Fruit fly (Drosophila melanogaster) whole organism, embryonic: ENCODE results near the gene L2HGDH.
A peak's percentile ranks its signal among the peaks of the same experiment; 100 is the strongest.

Experiments used
- Atf3 ChIP-seq: fragments of 200-800 bp; sonication (Bioruptor generic); optimal IDR thresholded peaks from 3 replicates; lab custom pipeline; 2016; ENCODE audit warnings: missing biosample characterization, missing genetic modification characterization
- CG10147 ChIP-seq: fragments of 200-800 bp; sonication (Bioruptor generic); optimal IDR thresholded peaks from 2 replicates; lab custom pipeline; 2019; ENCODE audit warnings: missing biosample characterization, mild to moderate bottlenecking, missing genetic modification characterization, moderate library complexity
- CG10209 ChIP-seq: fragments of 200-800 bp; sonication (Bioruptor generic); optimal IDR thresholded peaks from 3 replicates; lab custom pipeline; 2017; ENCODE audit warnings: missing biosample characterization, mild to moderate bottlenecking, missing genetic modification characterization, missing genetic modification reagents
- CG12769 ChIP-seq: fragments of 200-800 bp; sonication (Bioruptor generic); optimal IDR thresholded peaks from 2 replicates; lab custom pipeline; 2019; ENCODE audit warnings: missing biosample characterization, mild to moderate bottlenecking, missing genetic modification characterization, moderate library complexity
- CG13894 ChIP-seq: fragments of 200-800 bp; sonication (Bioruptor generic); optimal IDR thresholded peaks from 3 replicates; lab custom pipeline; 2018; ENCODE audit warnings: missing biosample characterization, mild to moderate bottlenecking, missing genetic modification characterization, moderate library complexity
- CG15073 ChIP-seq: fragments of 200-800 bp; sonication (Bioruptor generic); optimal IDR thresholded peaks from 2 replicates; lab custom pipeline; 2016; ENCODE audit warnings: missing biosample characterization, missing genetic modification characterization
- CG1529 ChIP-seq: fragments of 200-800 bp; sonication (Bioruptor generic); optimal IDR thresholded peaks from 3 replicates; lab custom pipeline; 2018; ENCODE audit warnings: missing biosample characterization, missing genetic modification characterization
- CG15696 ChIP-seq: fragments of 200-800 bp; sonication (Bioruptor generic); optimal IDR thresholded peaks from 2 replicates; lab custom pipeline; 2019; ENCODE audit warnings: missing biosample characterization, mild to moderate bottlenecking, missing genetic modification characterization, moderate library complexity
- CG1647 ChIP-seq: fragments of 200-800 bp; sonication (Bioruptor generic); optimal IDR thresholded peaks from 3 replicates; lab custom pipeline; 2016; ENCODE audit warnings: missing biosample characterization, missing genetic modification characterization
- CG17359 ChIP-seq: fragments of 200-800 bp; sonication (Bioruptor generic); optimal IDR thresholded peaks from 3 replicates; lab custom pipeline; 2018; ENCODE audit warnings: missing biosample characterization, mild to moderate bottlenecking, missing genetic modification characterization, moderate library complexity
- CG1792 ChIP-seq: fragments of 200-800 bp; sonication (Bioruptor generic); optimal IDR thresholded peaks from 2 replicates; lab custom pipeline; 2016; ENCODE audit warnings: missing biosample characterization, missing genetic modification characterization
- CG3847 ChIP-seq: fragments of 200-800 bp; sonication (Bioruptor generic); IDR thresholded peaks from 2 replicates; pipeline ENCODE4 v1.3.6; 2022; ENCODE audit warnings: missing biosample characterization, missing genetic modification characterization
- CG3995 ChIP-seq: fragments of 200-800 bp; sonication (Bioruptor generic); optimal IDR thresholded peaks from 3 replicates; lab custom pipeline; 2016; ENCODE audit warnings: missing biosample characterization, missing genetic modification characterization
- CG4328 ChIP-seq: fragments of 200-800 bp; sonication (Bioruptor generic); optimal IDR thresholded peaks from 3 replicates; lab custom pipeline; 2017; ENCODE audit warnings: missing biosample characterization, missing genetic modification reagents, missing genetic modification characterization
- CG4854 ChIP-seq: fragments of 200-800 bp; sonication (Bioruptor generic); optimal IDR thresholded peaks from 2 replicates; lab custom pipeline; 2016; ENCODE audit warnings: missing biosample characterization, missing genetic modification characterization, inconsistent platforms
- CG5953 ChIP-seq: fragments of 200-800 bp; sonication (Bioruptor generic); IDR thresholded peaks from 2 replicates; pipeline ENCODE4 v1.3.6; 2022; ENCODE audit warnings: missing biosample characterization, missing genetic modification characterization
- CG6175 ChIP-seq: fragments of 200-800 bp; sonication (Bioruptor generic); IDR thresholded peaks from 3 replicates; pipeline ENCODE4 v1.3.6; 2022; ENCODE audit warnings: missing biosample characterization, missing genetic modification characterization
- CG9215 ChIP-seq: fragments of 200-800 bp; sonication (Bioruptor generic); IDR thresholded peaks from 2 replicates; pipeline ENCODE4 v1.3.6; 2022; ENCODE audit warnings: missing biosample characterization, missing genetic modification characterization
- CG9727 ChIP-seq: fragments of 200-800 bp; sonication (Bioruptor generic); optimal IDR thresholded peaks from 3 replicates; lab custom pipeline; 2017; ENCODE audit warnings: missing biosample characterization, mild to moderate bottlenecking, missing genetic modification characterization
- CrebB ChIP-seq: fragments of 200-800 bp; sonication (Bioruptor generic); optimal IDR thresholded peaks from 3 replicates; lab custom pipeline; 2018; ENCODE audit warnings: missing biosample characterization, mild to moderate bottlenecking, missing genetic modification characterization
- Deaf1 ChIP-seq: fragments of 200-800 bp; optimal IDR thresholded peaks from 3 replicates; lab custom pipeline; 2019; ENCODE audit warnings: missing biosample characterization, mild to moderate bottlenecking, missing genetic modification characterization, moderate library complexity
- E2f1 ChIP-seq: fragments of 200-800 bp; sonication (Bioruptor generic); IDR thresholded peaks from 2 replicates; pipeline ENCODE4 v1.3.6; 2022; ENCODE audit warnings: missing biosample characterization, missing genetic modification characterization
- Ets65A ChIP-seq: fragments of 200-800 bp; sonication (Bioruptor generic); peaks from one replicate; lab custom pipeline; 2016; ENCODE audit warnings: missing biosample characterization, missing genetic modification characterization
- HmgZ ChIP-seq: fragments of 200-800 bp; sonication (Bioruptor generic); optimal IDR thresholded peaks from 2 replicates; lab custom pipeline; 2018; ENCODE audit warnings: missing biosample characterization, mild to moderate bottlenecking, missing genetic modification characterization
- Mes4 ChIP-seq: fragments of 200-800 bp; sonication (Bioruptor generic); optimal IDR thresholded peaks from 2 replicates; lab custom pipeline; 2016; ENCODE audit warnings: missing biosample characterization, missing genetic modification characterization
- Sry-δ ChIP-seq: fragments of 200-800 bp; sonication (Bioruptor generic); optimal IDR thresholded peaks from 2 replicates; lab custom pipeline; 2016; ENCODE audit warnings: missing biosample characterization, missing genetic modification characterization
- Taf1 ChIP-seq: fragments of 200-800 bp; sonication (Bioruptor generic); IDR thresholded peaks from 2 replicates; pipeline ENCODE4 v1.3.6; 2022; ENCODE audit warnings: missing biosample characterization, missing genetic modification characterization
- ac ChIP-seq: fragments of 200-800 bp; sonication (Bioruptor generic); optimal IDR thresholded peaks from 3 replicates; lab custom pipeline; 2017; ENCODE audit warnings: missing biosample characterization, mild to moderate bottlenecking, missing genetic modification characterization
- ap ChIP-seq: fragments of 200-800 bp; sonication (Bioruptor generic); IDR thresholded peaks from 2 replicates; pipeline ENCODE4 v1.3.6; 2022; ENCODE audit warnings: missing biosample characterization, missing genetic modification characterization
- ara ChIP-seq: fragments of 200-800 bp; sonication (Bioruptor generic); IDR thresholded peaks from 2 replicates; pipeline ENCODE4 v1.3.6; 2022; ENCODE audit warnings: missing biosample characterization, missing genetic modification characterization
- chif ChIP-seq, 2 experiments: fragments of 200-800 bp; sonication (Bioruptor generic); optimal IDR thresholded peaks; 3 replicates each; lab custom pipeline; 2016; ENCODE audit warnings: missing biosample characterization in 2 of 2, missing genetic modification characterization in 2 of 2
- crol ChIP-seq: fragments of 200-800 bp; sonication (Bioruptor generic); IDR thresholded peaks from 2 replicates; pipeline ENCODE4 v1.3.6; 2022; ENCODE audit warnings: missing biosample characterization, missing genetic modification characterization
- dimm ChIP-seq: fragments of 200-800 bp; sonication (Bioruptor generic); IDR thresholded peaks from 2 replicates; pipeline ENCODE4 v1.3.6; 2022; ENCODE audit warnings: missing biosample characterization, missing genetic modification characterization
- fd102C ChIP-seq: fragments of 200-800 bp; sonication (Bioruptor generic); optimal IDR thresholded peaks from 2 replicates; lab custom pipeline; 2018; ENCODE audit warnings: missing biosample characterization, mild to moderate bottlenecking, missing genetic modification characterization, moderate library complexity
- fd3F ChIP-seq: fragments of 200-800 bp; sonication (Bioruptor generic); optimal IDR thresholded peaks from 2 replicates; lab custom pipeline; 2018; ENCODE audit warnings: missing biosample characterization, mild to moderate bottlenecking, missing genetic modification characterization, moderate library complexity
- fd64A ChIP-seq: fragments of 200-800 bp; sonication (Bioruptor generic); optimal IDR thresholded peaks from 3 replicates; lab custom pipeline; 2018; ENCODE audit warnings: missing biosample characterization, mild to moderate bottlenecking, missing genetic modification characterization
- gcm ChIP-seq: fragments of 200-800 bp; sonication (Bioruptor generic); optimal IDR thresholded peaks from 2 replicates; lab custom pipeline; 2019; ENCODE audit warnings: missing biosample characterization, mild to moderate bottlenecking, missing genetic modification characterization, moderate library complexity
- gt ChIP-seq: fragments of 200-800 bp; sonication (Bioruptor generic); IDR thresholded peaks from 2 replicates; pipeline ENCODE4 v1.3.6; 2022; ENCODE audit warnings: missing biosample characterization, missing genetic modification characterization
- hb ChIP-seq: fragments of 200-800 bp; sonication (Bioruptor generic); IDR thresholded peaks from 3 replicates; pipeline ENCODE4 v1.3.6; 2022; ENCODE audit warnings: missing biosample characterization, missing genetic modification characterization; ENCODE audit not compliant: partially characterized antibody
- hth ChIP-seq: fragments of >200 bp; optimal IDR thresholded peaks from 2 replicates; lab custom pipeline; 2017; ENCODE audit warnings: inconsistent platforms
- odd ChIP-seq: fragments of 200-800 bp; sonication (Bioruptor generic); optimal IDR thresholded peaks from 2 replicates; lab custom pipeline; 2017; ENCODE audit warnings: missing biosample characterization, mild to moderate bottlenecking, missing genetic modification characterization
- pnt ChIP-seq: fragments of 200-800 bp; sonication (Bioruptor generic); optimal IDR thresholded peaks from 3 replicates; lab custom pipeline; 2016; ENCODE audit warnings: missing biosample characterization, missing genetic modification characterization
- prd ChIP-seq, 3 experiments: fragments of >200 bp in 2 of 3; fragments of 200-800 bp in 1 of 3; sonication (Bioruptor generic) in 1 of 3; optimal IDR thresholded peaks in 2 of 3; IDR thresholded peaks in 1 of 3; 2 replicates in 2 of 3; 3 replicates in 1 of 3; pipeline versions ENCODE4 v1.3.6 to Lab custom; 2017 to 2022; ENCODE audit warnings: missing biosample characterization in 1 of 3, missing genetic modification characterization in 1 of 3
- psq ChIP-seq: fragments of 200-800 bp; sonication (Bioruptor generic); optimal IDR thresholded peaks from 2 replicates; lab custom pipeline; 2017; ENCODE audit warnings: missing biosample characterization, missing genetic modification characterization
- run ChIP-seq: fragments of 200-800 bp; sonication (Bioruptor generic); optimal IDR thresholded peaks from 3 replicates; lab custom pipeline; 2018; ENCODE audit warnings: missing biosample characterization, mild to moderate bottlenecking, missing genetic modification characterization
- sc ChIP-seq, 3 experiments: fragments of >200 bp in 2 of 3; fragments of 200-800 bp in 1 of 3; sonication (Bioruptor generic) in 1 of 3; optimal IDR thresholded peaks; 2 replicates in 2 of 3; 3 replicates in 1 of 3; lab custom pipeline; 2017; ENCODE audit warnings: mild to moderate bottlenecking in 1 of 3, missing biosample characterization in 1 of 3, missing genetic modification characterization in 1 of 3, missing genetic modification reagents in 1 of 3
- schlank ChIP-seq: fragments of 200-800 bp; sonication (Bioruptor generic); optimal IDR thresholded peaks from 2 replicates; lab custom pipeline; 2018; ENCODE audit warnings: missing biosample characterization, mild to moderate bottlenecking, missing genetic modification characterization
- sima ChIP-seq: fragments of 200-800 bp; sonication (Bioruptor generic); optimal IDR thresholded peaks from 2 replicates; lab custom pipeline; 2016; ENCODE audit warnings: missing biosample characterization, missing genetic modification characterization
- sna ChIP-seq: fragments of 200-800 bp; sonication (Bioruptor generic); IDR thresholded peaks from 2 replicates; pipeline ENCODE4 v1.3.6; 2022; ENCODE audit warnings: missing biosample characterization, missing genetic modification characterization; ENCODE audit not compliant: partially characterized antibody
- unc-4 ChIP-seq: fragments of 200-800 bp; sonication (Bioruptor generic); IDR thresholded peaks from 2 replicates; pipeline ENCODE4 v1.3.6; 2022; ENCODE audit warnings: missing biosample characterization, missing genetic modification characterization; ENCODE audit not compliant: partially characterized antibody

L2HGDH gene

dm6 chr2L:18957142-18957674 is 17.0 kb downstream of the L2HGDH start, which contains the start of gene Bhmt (continued):
- TF ChIP-seq CG15696 (tag; lab: Kevin White, UChicago) (peak; percentile 32), HmgZ (tag; lab: Kevin White, UChicago) (peak; percentile 53), ap (GFP tag; lab: Robert Waterston, UW) (no peak), CG12769 (tag; lab: Kevin White, UChicago) (peak; percentile 43), CG1647 (GFP tag; lab: Kevin White, UChicago) (no peak), fd3F (GFP tag; lab: Kevin White, UChicago) (peak; percentile 60), CG4854 (no peak), odd (GFP tag; lab: Kevin White, UChicago) (peak; percentile 60), CG1792 (no peak), CG10147 (GFP tag; lab: Kevin White, UChicago) (peak; percentile 65), CG9215 (GFP tag; lab: Robert Waterston, UW) (peak; percentile 67), unc-4 (GFP tag; lab: Robert Waterston, UW) (no peak), CG6175 (GFP tag; lab: Robert Waterston, UW) (no peak; the same call in 2 of the 3 replicates), psq (no peak), CG3847 (peak; percentile 60), sima (no peak), CG4328 (GFP tag; lab: Kevin White, UChicago) (peak; percentile 0), chif (GFP tag; optimal IDR thresholded peaks at IDR 0.05; lab: Kevin White, UChicago) (no peak), CG1529 (no peak), CG13894 (tag; lab: Kevin White, UChicago) (no peak), CG17359 (peak; percentile 56), CrebB (tag; lab: Kevin White, UChicago) (peak; percentile 38), E2f1 (peak; percentile 60), fd102C (GFP tag; lab: Kevin White, UChicago) (no peak), pnt (no peak), Sry-δ (GFP tag; lab: Kevin White, UChicago) (no peak), sc (optimal IDR thresholded peaks at IDR 0.05; lab: Kevin White, UChicago) (no peak), sc (GFP tag; optimal IDR thresholded peaks at IDR 0.05; lab: Kevin White, UChicago) (no peak), fd64A (GFP tag; lab: Kevin White, UChicago) (no peak), hb (GFP tag; lab: Robert Waterston, UW) (no peak), CG9727 (GFP tag; lab: Kevin White, UChicago) (peak; percentile 68), Ets65A (GFP tag; lab: Kevin White, UChicago) (peak; percentile 44), CG3995 (GFP tag; lab: Kevin White, UChicago) (no peak), hth (lab: Kevin White, UChicago) (no peak), Mes4 (GFP tag; lab: Kevin White, UChicago) (no peak), ara (GFP tag; lab: Robert Waterston, UW) (no peak; the same call in 1 of the 2 replicates), CG15073 (GFP tag; lab: Kevin White, UChicago) (no peak), schlank (tag; lab: Kevin White, UChicago) (peak; percentile 15), gt (GFP tag; lab: Robert Waterston, UW) (no peak), run (tag; lab: Kevin White, UChicago) (peak; percentile 21), crol (GFP tag; lab: Robert Waterston, UW) (no peak), dimm (GFP tag; lab: Robert Waterston, UW) (no peak), CG5953 (no peak), ac (GFP tag; lab: Kevin White, UChicago) (no peak), Taf1 (GFP tag; lab: Robert Waterston, UW) (peak; percentile 33; the same call in 1 of the 2 replicates), Atf3 (no peak), gcm (GFP tag; lab: Kevin White, UChicago) (peak; percentile 25), prd (optimal IDR thresholded peaks at IDR 0.05; lab: Kevin White, UChicago) (no peak), prd (GFP tag; IDR thresholded peaks at IDR 0.05; lab: Robert Waterston, UW) (peak; percentile 66), CG10209 (GFP tag; lab: Kevin White, UChicago) (peak; percentile 54), Deaf1 (tag; lab: Kevin White, UChicago) (no peak), sna (no peak)
